Fruit fly (Drosophila melanogaster) whole organism, wandering third instar larva: Measurements from ENCODE around the gene bif.

ENCODE experiments used
- OdsH ChIP-seq: fragments of 200-800 bp; sonication (Bioruptor generic); optimal IDR thresholded peaks from 2 replicates; lab custom pipeline; 2016; ENCODE audit warnings: missing biosample characterization, mild to moderate bottlenecking, missing genetic modification characterization
- pan ChIP-seq: fragments of >200 bp; optimal IDR thresholded peaks from 2 replicates; lab custom pipeline; 2017
- psq ChIP-seq: fragments of 200-800 bp; sonication (Bioruptor generic); optimal IDR thresholded peaks from 3 replicates; lab custom pipeline; 2017; ENCODE audit warnings: missing biosample characterization, mild to moderate bottlenecking, missing genetic modification characterization, moderate library complexity
- sage ChIP-seq: fragments of 200-800 bp; sonication (Bioruptor generic); optimal IDR thresholded peaks from 2 replicates; lab custom pipeline; 2016; ENCODE audit warnings: missing biosample characterization, mild to moderate bottlenecking, missing genetic modification characterization
- tai ChIP-seq: sonication (Bioruptor generic); optimal IDR thresholded peaks from 2 replicates; lab custom pipeline; 2016; ENCODE audit warnings: missing biosample characterization, missing genetic modification characterization

dm6 chrX:11683480-11683879 lies 4.7 kb downstream of the bif start:
- TF ChIP-seq pan (lab: Kevin White, UChicago) (no peak), OdsH (GFP tag; lab: Kevin White, UChicago) (no peak), psq (GFP tag; lab: Kevin White, UChicago) (no peak), sage (GFP tag; lab: Kevin White, UChicago) (no peak), tai (GFP tag; lab: Kevin White, UChicago) (no peak)
